Worm (Caenorhabditis elegans) whole organism, young adult: ENCODE data around the gene his-69.

Experiments
- ama-1 ChIP-seq, 3 experiments: fragments of 150-350 bp in 1 of 3; sonication (generic microtip) in 2 of 3; optimal IDR thresholded peaks; 2 replicates each; lab custom pipeline; 2014 to 2018; ENCODE audit warnings: missing biosample characterization in 2 of 3, missing genetic modification characterization in 2 of 3, missing genetic modification reagents in 2 of 3
- him-1 ChIP-seq: sonication (generic microtip); optimal IDR thresholded peaks from 2 replicates; lab custom pipeline; 2016; ENCODE audit warnings: missing genotype, missing genetic modification reagents, missing genetic modification characterization, missing compliant biosample characterization
- pbrm-1 ChIP-seq: fragments of 200-800 bp; sonication (Bioruptor generic); IDR thresholded peaks from 2 replicates; pipeline ENCODE4 v1.3.6; 2022; ENCODE audit warnings: missing genetic modification reagents, missing genetic modification characterization, missing compliant biosample characterization
- rcor-1 ChIP-seq: fragments of 200-800 bp; sonication (Bioruptor generic); IDR thresholded peaks from 2 replicates; pipeline ENCODE4 v1.3.6; 2022; ENCODE audit warnings: missing genetic modification reagents, missing genetic modification characterization, missing compliant biosample characterization

DNA sequence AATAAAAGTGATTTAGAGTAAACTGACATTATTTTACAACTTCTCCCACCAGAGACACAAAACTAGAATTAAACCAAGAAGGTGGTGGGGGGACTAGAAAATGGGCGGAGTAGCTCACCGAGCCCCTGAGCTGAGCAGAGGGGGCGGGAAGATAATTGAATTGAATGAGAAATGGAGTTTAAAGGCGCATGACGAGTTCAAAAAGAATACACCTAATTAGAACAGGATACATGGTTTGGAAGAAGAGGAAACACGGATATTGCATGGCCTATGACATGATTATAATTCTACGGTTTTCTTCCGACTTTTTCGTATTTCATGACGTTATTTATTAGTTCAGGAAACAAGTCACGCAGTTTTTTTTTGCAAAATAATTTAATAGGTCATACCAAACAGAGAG lies 30.5 kb downstream of the his-69 start, which contains the start of gene T02C12.5:
- TF ChIP-seq him-1 (tag; lab: Kevin White, UChicago) (no peak), pbrm-1 (no peak), ama-1 (optimal IDR thresholded peaks at IDR 0.05; lab: Kevin White, UChicago) (no peak), ama-1 (GFP tag; optimal IDR thresholded peaks at IDR 0.05; lab: Kevin White, UChicago) (no peak), rcor-1 (no peak)
